Fruit fly (Drosophila melanogaster) whole organism, embryonic: Measurements from ENCODE around the gene Utx.

Source experiments
- Aef1 ChIP-seq: fragments of 200-800 bp; sonication (Bioruptor generic); IDR thresholded peaks from 3 replicates; pipeline ENCODE4 v1.3.6; 2022; ENCODE audit warnings: missing biosample characterization, missing genetic modification characterization
- CG10565 ChIP-seq: fragments of 200-800 bp; sonication (Bioruptor generic); optimal IDR thresholded peaks from 3 replicates; lab custom pipeline; 2016; ENCODE audit warnings: missing biosample characterization, mild to moderate bottlenecking, missing genetic modification characterization
- CG11696 ChIP-seq: fragments of 200-800 bp; sonication (Bioruptor generic); IDR thresholded peaks from 2 replicates; pipeline ENCODE4 v1.3.6; 2022; ENCODE audit warnings: missing biosample characterization, missing genetic modification characterization
- CG13296 ChIP-seq: fragments of 200-800 bp; sonication (Bioruptor generic); optimal IDR thresholded peaks from 3 replicates; lab custom pipeline; 2018; ENCODE audit warnings: missing biosample characterization, mild to moderate bottlenecking, missing genetic modification characterization
- CG14014 ChIP-seq: fragments of 200-800 bp; sonication (Bioruptor generic); IDR thresholded peaks from 2 replicates; pipeline ENCODE4 v1.3.6; 2022; ENCODE audit warnings: missing biosample characterization, missing genetic modification characterization
- CG14710 ChIP-seq: fragments of 200-800 bp; sonication (Bioruptor generic); optimal IDR thresholded peaks from 3 replicates; lab custom pipeline; 2019; ENCODE audit warnings: missing biosample characterization, mild to moderate bottlenecking, missing genetic modification characterization, moderate library complexity
- CG15514 ChIP-seq: fragments of 200-800 bp; sonication (Bioruptor generic); optimal IDR thresholded peaks from 3 replicates; lab custom pipeline; 2017; ENCODE audit warnings: missing biosample characterization, missing genetic modification characterization, mild to moderate bottlenecking, moderate library complexity, missing genetic modification reagents
- CG1602 ChIP-seq: fragments of 200-800 bp; sonication (Bioruptor generic); optimal IDR thresholded peaks from 3 replicates; lab custom pipeline; 2016; ENCODE audit warnings: missing biosample characterization, missing genetic modification characterization
- CG3847 ChIP-seq: fragments of 200-800 bp; sonication (Bioruptor generic); IDR thresholded peaks from 2 replicates; pipeline ENCODE4 v1.3.6; 2022; ENCODE audit warnings: missing biosample characterization, missing genetic modification characterization
- CG4617 ChIP-seq: fragments of 200-800 bp; sonication (Bioruptor generic); optimal IDR thresholded peaks from 3 replicates; lab custom pipeline; 2016; ENCODE audit warnings: missing biosample characterization, missing genetic modification characterization, borderline replicate concordance
- CG6175 ChIP-seq: fragments of 200-800 bp; sonication (Bioruptor generic); IDR thresholded peaks from 3 replicates; pipeline ENCODE4 v1.3.6; 2022; ENCODE audit warnings: missing biosample characterization, missing genetic modification characterization
- CG6765 ChIP-seq: fragments of 200-800 bp; sonication (Bioruptor generic); optimal IDR thresholded peaks from 3 replicates; lab custom pipeline; 2017; ENCODE audit warnings: missing biosample characterization, mild to moderate bottlenecking, missing genetic modification characterization
- CG7786 ChIP-seq: fragments of 200-800 bp; sonication (Bioruptor generic); optimal IDR thresholded peaks from 2 replicates; lab custom pipeline; 2016; ENCODE audit warnings: missing biosample characterization, missing genetic modification characterization
- CG7928 ChIP-seq: fragments of 200-800 bp; sonication (Bioruptor generic); optimal IDR thresholded peaks from 2 replicates; lab custom pipeline; 2017; ENCODE audit warnings: missing biosample characterization, mild to moderate bottlenecking, missing genetic modification characterization
- CG7963 ChIP-seq: fragments of 200-800 bp; sonication (Bioruptor generic); IDR thresholded peaks from 3 replicates; pipeline ENCODE4 v1.3.6; 2022; ENCODE audit warnings: missing biosample characterization, missing genetic modification characterization; ENCODE audit not compliant: partially characterized antibody
- CG9876 ChIP-seq: fragments of 200-800 bp; sonication (Bioruptor generic); optimal IDR thresholded peaks from 2 replicates; lab custom pipeline; 2016; ENCODE audit warnings: missing biosample characterization, missing genetic modification characterization
- CG9932 ChIP-seq: fragments of 200-800 bp; sonication (Bioruptor generic); IDR thresholded peaks from 2 replicates; pipeline ENCODE4 v1.3.6; 2022; ENCODE audit warnings: missing biosample characterization, missing genetic modification characterization
- CHES-1-like ChIP-seq: fragments of 200-800 bp; sonication (Bioruptor generic); optimal IDR thresholded peaks from 2 replicates; lab custom pipeline; 2016; ENCODE audit warnings: missing biosample characterization, missing genetic modification characterization
- CoRest ChIP-seq: fragments of 200-800 bp; sonication (Bioruptor generic); optimal IDR thresholded peaks from 3 replicates; lab custom pipeline; 2018; ENCODE audit warnings: missing biosample characterization, mild to moderate bottlenecking, missing genetic modification characterization, moderate library complexity
- Dek ChIP-seq: fragments of 200-800 bp; sonication (Bioruptor generic); optimal IDR thresholded peaks from 3 replicates; lab custom pipeline; 2019; ENCODE audit warnings: missing biosample characterization, mild to moderate bottlenecking, missing genetic modification characterization, moderate library complexity
- Dref ChIP-seq: fragments of 200-800 bp; sonication (Bioruptor generic); IDR thresholded peaks from 2 replicates; pipeline ENCODE4 v1.3.6; 2022; ENCODE audit warnings: missing biosample characterization, missing genetic modification characterization
- E2f1 ChIP-seq: fragments of 200-800 bp; sonication (Bioruptor generic); IDR thresholded peaks from 2 replicates; pipeline ENCODE4 v1.3.6; 2022; ENCODE audit warnings: missing biosample characterization, missing genetic modification characterization
- Ets65A ChIP-seq: fragments of 200-800 bp; sonication (Bioruptor generic); peaks from one replicate; lab custom pipeline; 2016; ENCODE audit warnings: missing biosample characterization, missing genetic modification characterization
- HLH3B ChIP-seq: fragments of 200-800 bp; sonication (Bioruptor generic); IDR thresholded peaks from 2 replicates; pipeline ENCODE4 v1.3.6; 2022; ENCODE audit warnings: missing biosample characterization, missing genetic modification characterization
- Hey ChIP-seq: fragments of 200-800 bp; sonication (Bioruptor generic); optimal IDR thresholded peaks from 3 replicates; lab custom pipeline; 2018; ENCODE audit warnings: missing biosample characterization, mild to moderate bottlenecking, missing genetic modification characterization
- Max ChIP-seq: fragments of 200-800 bp; sonication (Bioruptor generic); optimal IDR thresholded peaks from 2 replicates; lab custom pipeline; 2016; ENCODE audit warnings: missing biosample characterization, mild to moderate bottlenecking, missing genetic modification characterization
- NFAT ChIP-seq: fragments of 200-800 bp; sonication (Bioruptor generic); IDR thresholded peaks from 2 replicates; pipeline ENCODE4 v1.3.6; 2022; ENCODE audit warnings: missing biosample characterization, missing genetic modification characterization
- Nf-YC ChIP-seq: fragments of 200-800 bp; optimal IDR thresholded peaks from 3 replicates; lab custom pipeline; 2019; ENCODE audit warnings: missing biosample characterization, mild to moderate bottlenecking, missing genetic modification characterization, moderate library complexity
- NfI ChIP-seq: fragments of 200-800 bp; sonication (Bioruptor generic); optimal IDR thresholded peaks from 3 replicates; lab custom pipeline; 2018; ENCODE audit warnings: missing biosample characterization, mild to moderate bottlenecking, missing genetic modification characterization, moderate library complexity
- Opbp ChIP-seq: fragments of 200-800 bp; sonication (Bioruptor generic); IDR thresholded peaks from 3 replicates; pipeline ENCODE4 v1.3.6; 2022; ENCODE audit warnings: missing biosample characterization, missing genetic modification characterization; ENCODE audit not compliant: partially characterized antibody
- Stat92E ChIP-seq, 3 experiments: fragments of >200 bp in 2 of 3; fragments of 200-800 bp in 1 of 3; sonication (Bioruptor generic) in 1 of 3; optimal IDR thresholded peaks; 2 replicates each; lab custom pipeline; 2017 to 2019; ENCODE audit warnings: missing biosample characterization in 3 of 3, missing genetic modification characterization in 3 of 3, mild to moderate bottlenecking in 1 of 3, moderate library complexity in 1 of 3
- TFAM ChIP-seq: fragments of 200-800 bp; sonication (Bioruptor generic); optimal IDR thresholded peaks from 2 replicates; lab custom pipeline; 2017; ENCODE audit warnings: missing biosample characterization, missing genetic modification characterization, inconsistent platforms
- ac ChIP-seq: fragments of 200-800 bp; sonication (Bioruptor generic); optimal IDR thresholded peaks from 3 replicates; lab custom pipeline; 2017; ENCODE audit warnings: missing biosample characterization, mild to moderate bottlenecking, missing genetic modification characterization
- bsh ChIP-seq, 2 experiments: fragments of 200-800 bp; sonication (Bioruptor generic); optimal IDR thresholded peaks; 2 replicates each; lab custom pipeline; 2017 to 2018; ENCODE audit warnings: mild to moderate bottlenecking in 2 of 2, missing biosample characterization in 2 of 2, missing genetic modification characterization in 2 of 2, moderate library complexity in 1 of 2
- cas ChIP-seq: fragments of 200-800 bp; sonication (Bioruptor generic); IDR thresholded peaks from 2 replicates; pipeline ENCODE4 v1.3.6; 2022; ENCODE audit warnings: missing biosample characterization, missing genetic modification characterization
- dimm ChIP-seq: fragments of 200-800 bp; sonication (Bioruptor generic); IDR thresholded peaks from 2 replicates; pipeline ENCODE4 v1.3.6; 2022; ENCODE audit warnings: missing biosample characterization, missing genetic modification characterization
- dmrt99B ChIP-seq: fragments of 200-800 bp; sonication (Bioruptor generic); optimal IDR thresholded peaks from 2 replicates; lab custom pipeline; 2018; ENCODE audit warnings: missing biosample characterization, mild to moderate bottlenecking, missing genetic modification characterization, moderate library complexity
- gsb ChIP-seq: fragments of 200-800 bp; sonication (Bioruptor generic); IDR thresholded peaks from 2 replicates; pipeline ENCODE4 v1.3.6; 2022; ENCODE audit warnings: missing biosample characterization, missing genetic modification characterization
- h ChIP-seq: fragments of >200 bp; optimal IDR thresholded peaks from 2 replicates; lab custom pipeline; 2017
- ind ChIP-seq: fragments of 200-800 bp; sonication (Bioruptor generic); optimal IDR thresholded peaks from 3 replicates; lab custom pipeline; 2016; ENCODE audit warnings: missing biosample characterization, missing genetic modification characterization
- knrl ChIP-seq: fragments of 200-800 bp; sonication (Bioruptor generic); IDR thresholded peaks from 3 replicates; pipeline ENCODE4 v1.3.6; 2022; ENCODE audit warnings: missing biosample characterization, missing genetic modification characterization; ENCODE audit not compliant: partially characterized antibody
- phol ChIP-seq: fragments of 200-800 bp; sonication (Bioruptor generic); optimal IDR thresholded peaks from 3 replicates; lab custom pipeline; 2018; ENCODE audit warnings: missing biosample characterization, mild to moderate bottlenecking, missing genetic modification characterization, moderate library complexity
- pum ChIP-seq: fragments of 200-800 bp; sonication (Bioruptor generic); optimal IDR thresholded peaks from 2 replicates; lab custom pipeline; 2016; ENCODE audit warnings: missing biosample characterization, missing genetic modification characterization
- salm ChIP-seq: fragments of 200-800 bp; sonication (Bioruptor generic); optimal IDR thresholded peaks from 2 replicates; lab custom pipeline; 2018; ENCODE audit warnings: missing biosample characterization, mild to moderate bottlenecking, missing genetic modification characterization
- sob ChIP-seq: fragments of 200-800 bp; sonication (Bioruptor generic); IDR thresholded peaks from 2 replicates; pipeline ENCODE4 v1.3.6; 2022; ENCODE audit warnings: missing biosample characterization, missing genetic modification characterization
- sqz ChIP-seq: fragments of 200-800 bp; sonication (Bioruptor generic); optimal IDR thresholded peaks from 3 replicates; lab custom pipeline; 2018; ENCODE audit warnings: missing biosample characterization, mild to moderate bottlenecking, missing genetic modification characterization
- stwl ChIP-seq: fragments of 200-800 bp; sonication (Bioruptor generic); optimal IDR thresholded peaks from 3 replicates; lab custom pipeline; 2018; ENCODE audit warnings: missing biosample characterization, mild to moderate bottlenecking, missing genetic modification characterization, moderate library complexity
- vfl ChIP-seq: fragments of 200-800 bp; sonication (Bioruptor generic); optimal IDR thresholded peaks from 2 replicates; lab custom pipeline; 2016; ENCODE audit warnings: missing biosample characterization, missing genetic modification characterization
- vvl ChIP-seq: fragments of 200-800 bp; sonication (Bioruptor generic); IDR thresholded peaks from 2 replicates; pipeline ENCODE4 v1.3.6; 2022; ENCODE audit warnings: missing biosample characterization, missing genetic modification characterization
- wdn ChIP-seq: fragments of 200-800 bp; sonication (Bioruptor generic); IDR thresholded peaks from 2 replicates; pipeline ENCODE4 v1.3.6; 2022; ENCODE audit warnings: missing biosample characterization, missing genetic modification characterization
- wor ChIP-seq: fragments of 200-800 bp; sonication (Bioruptor generic); IDR thresholded peaks from 2 replicates; pipeline ENCODE4 v1.3.6; 2022; ENCODE audit warnings: missing biosample characterization, missing genetic modification characterization

Gene Utx

dm6 chr2L:10321036-10321583, 42.5 kb upstream of the Utx start (continued):
- TF ChIP-seq CG3847 (GFP tag; lab: Robert Waterston, UW) (no peak), E2f1 (GFP tag; lab: Robert Waterston, UW) (no peak), h (lab: Kevin White, UChicago) (no peak), CG1602 (GFP tag; lab: Kevin White, UChicago) (no peak), CG11696 (GFP tag; lab: Robert Waterston, UW) (no peak), CG6175 (no peak), TFAM (GFP tag; lab: Kevin White, UChicago) (no peak), salm (tag; lab: Kevin White, UChicago) (no peak), CG4617 (no peak), wor (no peak), Stat92E (GFP tag; optimal IDR thresholded peaks at IDR 0.05; lab: Kevin White, UChicago) (no peak), sqz (GFP tag; lab: Kevin White, UChicago) (peak; percentile 51), CG6765 (no peak), bsh (GFP tag; optimal IDR thresholded peaks at IDR 0.05; lab: Kevin White, UChicago) (no peak), wdn (GFP tag; lab: Robert Waterston, UW) (no peak), CG9932 (GFP tag; lab: Robert Waterston, UW) (no peak; the same call in 1 of the 2 replicates), Opbp (GFP tag; lab: Robert Waterston, UW) (no peak), Aef1 (GFP tag; lab: Robert Waterston, UW) (no peak), stwl (tag; lab: Kevin White, UChicago) (no peak), CHES-1-like (GFP tag; lab: Kevin White, UChicago) (no peak), Dek (tag; lab: Kevin White, UChicago) (no peak), ac (GFP tag; lab: Kevin White, UChicago) (no peak), NFAT (GFP tag; lab: Robert Waterston, UW) (no peak), HLH3B (GFP tag; lab: Robert Waterston, UW) (no peak), phol (tag; lab: Kevin White, UChicago) (peak; percentile 7), Dref (no peak), sob (GFP tag; lab: Robert Waterston, UW) (peak; percentile 33; the same call in 1 of the 2 replicates), NfI (GFP tag; lab: Kevin White, UChicago) (peak; percentile 16), CG9876 (GFP tag; lab: Kevin White, UChicago) (no peak), CG13296 (GFP tag; lab: Kevin White, UChicago) (no peak), pum (GFP tag; lab: Kevin White, UChicago) (peak; percentile 2), cas (GFP tag; lab: Robert Waterston, UW) (no peak), CG7786 (GFP tag; lab: Kevin White, UChicago) (no peak), vvl (0 out of 2 replicates have a peak, but pooled peaks have one; percentile 5), Hey (tag; lab: Kevin White, UChicago) (no peak), CG7928 (GFP tag; lab: Kevin White, UChicago) (peak; percentile 50), Ets65A (peak; percentile 85), Nf-YC (peak; percentile 2), dimm (no peak), ind (no peak), vfl (GFP tag; lab: Kevin White, UChicago) (no peak), knrl (GFP tag; lab: Robert Waterston, UW) (peak; percentile 86; the same call in 2 of the 3 replicates), gsb (GFP tag; lab: Robert Waterston, UW) (no peak), CG14710 (tag; lab: Kevin White, UChicago) (peak; percentile 7), Max (GFP tag; lab: Kevin White, UChicago) (no peak), CoRest (no peak), dmrt99B (tag; lab: Kevin White, UChicago) (no peak), CG10565 (GFP tag; lab: Kevin White, UChicago) (no peak), CG7963 (GFP tag; lab: Robert Waterston, UW) (0 out of 3 replicates have a peak, but pooled peaks have one; percentile 39), CG14014 (GFP tag; lab: Robert Waterston, UW) (0 out of 2 replicates have a peak, but pooled peaks have one; percentile 34), CG15514 (peak; percentile 6)
